Worm (Caenorhabditis elegans): Measurements from ENCODE around the gene ttr-43.

The ttr-43 gene

DNA sequence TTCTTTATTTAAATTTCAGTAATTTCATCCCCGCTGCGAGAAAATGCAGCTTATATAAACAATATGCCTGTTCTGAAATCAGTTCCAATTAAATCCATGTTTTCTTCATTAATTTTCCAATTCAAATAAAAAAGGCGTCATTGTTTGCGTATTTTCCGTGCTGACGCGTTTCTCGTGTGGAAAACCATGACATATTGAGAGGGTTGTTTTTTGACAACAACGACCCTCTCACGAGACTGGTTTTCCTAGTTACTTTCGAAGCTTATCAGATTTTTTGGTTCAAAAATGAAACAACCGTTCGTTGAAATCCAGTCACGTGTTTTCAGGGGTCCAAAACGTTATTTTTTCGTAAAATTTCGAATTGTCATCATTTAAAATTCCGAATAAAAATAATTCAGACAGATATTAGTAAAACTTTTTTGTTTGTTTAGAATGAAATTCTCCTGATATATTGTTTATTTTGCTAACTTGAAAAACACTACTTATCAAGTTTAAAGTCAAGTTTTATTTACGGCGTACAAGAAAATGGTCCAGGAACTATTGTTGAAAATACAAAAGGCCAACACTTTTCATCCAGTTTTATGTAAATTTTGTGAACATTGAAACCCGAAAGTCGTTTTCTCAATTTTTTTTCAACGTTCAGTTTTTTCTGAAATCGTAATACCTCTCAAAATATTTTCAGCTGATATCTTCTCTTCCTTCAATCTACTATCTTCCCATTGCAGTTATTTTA, 9.2 kb upstream of the ttr-43 start, which contains the start of gene C14C10.5:
TSS of gene C14C10.5 (plus strand) at position 683 of the 733 bp plus-strand sequence.
- TF ChIP-seq unc-62 (GFP tag; optimal IDR thresholded peaks at IDR 0.05) = no peak

DNA sequence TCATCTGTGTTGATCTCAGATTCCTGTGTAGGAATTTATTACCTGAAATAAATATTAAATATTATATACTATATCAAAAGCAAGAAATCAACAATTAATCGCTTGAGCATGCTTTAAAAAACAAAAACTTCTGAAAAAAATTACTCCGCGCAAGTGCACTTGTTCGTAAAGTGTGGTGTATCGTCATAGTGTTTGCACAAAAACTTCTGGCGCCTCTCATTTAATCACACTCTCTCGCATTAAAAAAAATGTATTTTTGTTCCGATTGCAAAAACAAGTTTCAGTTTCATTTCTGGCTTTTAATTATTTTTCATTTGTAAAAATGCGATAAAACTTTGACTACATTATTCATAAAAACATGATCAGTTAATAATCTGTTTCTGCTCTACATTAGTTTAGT, 8.6 kb upstream of the ttr-43 start, which contains the start of the genes C14C10.10 and ril-2:
TSS of gene C14C10.10 (minus strand) at position 19 of the 400 bp plus-strand sequence.
TSS of gene ril-2 (minus strand) at position 48 of the 400 bp plus-strand sequence.
- no peak for TF ChIP-seq unc-62 (GFP tag; optimal IDR thresholded peaks at IDR 0.05)

DNA sequence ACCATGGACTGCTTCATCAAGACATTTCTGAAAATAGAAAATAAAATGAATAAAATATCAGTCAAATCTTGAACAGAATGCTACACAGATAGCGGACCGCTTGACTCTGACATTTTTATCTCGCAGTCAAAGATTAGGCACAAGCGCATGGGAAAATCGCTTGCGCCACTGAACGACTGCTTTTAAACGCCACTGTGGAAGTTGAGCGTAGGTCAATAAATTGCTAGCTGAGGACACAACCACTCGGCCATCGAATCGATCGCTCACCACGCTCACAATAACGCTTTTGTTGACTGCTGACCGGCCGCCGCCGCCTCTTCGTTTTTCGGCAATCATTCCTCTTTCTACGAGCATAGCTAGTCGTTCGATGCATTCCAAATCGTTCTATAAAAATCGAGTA, 6.3 kb upstream of the ttr-43 start:
- TF ChIP-seq unc-62 (GFP tag; optimal IDR thresholded peaks at IDR 0.05) = no peak

DNA sequence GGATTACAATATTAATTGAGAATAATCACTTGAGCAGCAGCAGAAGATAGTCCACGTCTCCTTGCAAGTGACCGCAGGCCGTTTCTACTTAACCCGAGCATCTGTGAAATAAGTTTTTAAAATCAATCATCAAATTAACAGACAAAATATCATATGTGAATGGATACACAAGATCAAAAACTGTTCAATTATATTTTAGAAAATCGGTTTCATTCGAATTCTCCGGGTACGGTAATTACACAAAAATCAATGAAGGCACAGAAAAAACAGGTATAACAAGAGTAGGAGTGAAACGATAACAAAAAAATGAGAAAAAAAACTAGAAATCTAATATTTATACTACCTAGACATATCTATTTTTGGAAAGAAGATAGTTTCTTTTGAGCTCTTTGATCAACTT, 5.7 kb upstream of the ttr-43 start, which contains the start of gene mma-1:
TSS of gene mma-1 (minus strand) at position 101 of the 400 bp plus-strand sequence.
- no peak for TF ChIP-seq unc-62 (GFP tag; optimal IDR thresholded peaks at IDR 0.05)

DNA sequence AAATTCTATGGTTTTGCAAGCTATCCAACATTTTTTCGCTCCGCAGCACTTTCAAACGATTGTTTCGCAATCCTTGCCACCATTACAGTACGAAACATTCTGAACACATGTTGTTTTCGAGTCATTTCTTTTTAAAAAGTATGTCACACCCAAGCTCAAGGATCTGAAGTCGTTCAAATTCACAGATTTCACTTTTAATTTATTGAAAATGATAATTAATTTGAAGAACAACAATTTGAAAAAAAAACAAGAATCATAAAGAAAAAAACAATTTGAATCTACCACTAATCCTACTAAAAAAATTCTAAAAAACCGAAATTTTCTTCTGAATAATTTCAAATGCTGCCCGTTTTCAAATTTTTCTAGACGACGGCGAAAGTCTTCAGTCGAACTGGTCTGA, 1.9 kb upstream of the ttr-43 start, which contains the start of gene C14C10.2:
TSS of gene C14C10.2 (minus strand) at position 101 of the 400 bp plus-strand sequence.
- no peak for TF ChIP-seq unc-62 (GFP tag; optimal IDR thresholded peaks at IDR 0.05)

DNA sequence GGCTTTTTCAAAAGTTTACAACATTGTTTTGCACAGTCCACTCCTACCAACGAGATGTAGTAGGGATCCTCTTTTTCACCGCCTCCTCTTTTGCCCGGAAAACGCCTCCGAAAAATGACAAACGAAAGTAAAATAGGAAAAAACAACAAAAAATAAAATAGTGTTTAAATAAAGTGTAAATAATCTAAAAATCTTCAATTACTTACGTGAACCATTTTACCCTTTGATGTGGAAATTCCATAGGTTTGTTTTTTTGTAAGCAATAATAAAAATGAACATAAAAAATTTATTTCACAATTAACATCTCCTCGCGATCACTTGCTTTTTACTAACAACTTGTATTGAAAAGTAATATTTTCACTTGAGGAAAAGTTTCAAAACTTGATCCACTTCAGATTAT, 2.5 kb downstream of the ttr-43 start, which contains the start of gene C14C10.1:
TSS of gene C14C10.1 (plus strand) at position 301 of the 400 bp plus-strand sequence.
- no peak for TF ChIP-seq unc-62 (GFP tag; optimal IDR thresholded peaks at IDR 0.05)

DNA sequence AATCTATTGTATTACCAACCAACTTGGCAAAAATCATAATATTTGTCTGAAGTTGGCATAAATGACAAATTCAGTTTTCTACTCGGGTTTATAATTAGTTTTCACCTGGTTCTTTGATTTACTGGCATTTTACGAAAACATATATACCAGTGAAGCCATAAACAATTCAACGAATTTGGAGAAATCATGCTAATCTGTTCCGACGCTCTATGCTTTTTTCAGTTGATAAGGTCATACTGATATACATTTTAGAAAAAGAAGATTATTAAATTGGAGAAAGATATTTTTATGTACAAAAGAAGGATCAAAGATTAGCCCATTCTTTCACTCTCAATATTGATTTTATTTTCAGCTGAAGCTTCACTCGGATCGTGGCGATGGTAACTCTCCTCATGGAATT, 3.7 kb downstream of the ttr-43 start:
- no peak for TF ChIP-seq unc-62 (GFP tag; optimal IDR thresholded peaks at IDR 0.05)

DNA sequence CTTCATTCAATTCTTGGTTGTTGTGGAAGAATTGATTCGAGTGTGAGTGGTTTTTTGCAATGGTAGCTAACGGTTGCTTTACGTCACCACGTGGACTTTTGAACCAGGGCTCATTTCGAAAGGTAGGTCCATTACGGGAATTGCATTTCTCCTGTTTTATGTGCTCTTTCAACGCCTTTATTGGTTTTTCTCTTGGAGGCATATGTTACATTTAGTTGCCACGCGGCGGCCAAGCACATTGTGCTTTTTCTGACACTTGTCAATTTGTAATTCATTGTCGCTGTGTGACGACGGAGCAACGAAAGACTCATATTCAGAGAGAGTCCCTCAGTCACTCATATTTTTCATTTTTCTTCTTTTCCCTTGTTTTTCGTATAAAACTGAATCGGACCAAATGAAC, 5.7 kb downstream of the ttr-43 start:
- TF ChIP-seq unc-62 (GFP tag; optimal IDR thresholded peaks at IDR 0.05) = no peak

DNA sequence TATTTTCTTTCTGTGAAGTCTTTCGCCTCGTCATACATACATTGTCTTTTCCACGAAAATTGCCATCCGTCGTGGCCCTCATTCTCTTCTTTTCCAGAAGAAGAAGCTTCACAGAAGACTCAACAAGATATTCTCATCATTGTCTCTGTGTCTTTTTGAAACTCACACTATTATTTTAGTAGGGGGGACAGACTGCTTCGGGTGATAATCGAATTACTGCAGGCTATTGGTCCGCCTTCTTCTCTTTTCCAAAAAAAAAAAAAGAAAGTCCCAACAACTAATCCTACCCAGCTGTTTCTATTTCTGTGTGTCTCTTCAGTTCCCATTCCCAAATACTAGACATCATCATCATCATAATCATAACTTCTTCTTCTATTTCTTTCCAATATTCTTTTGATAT, 7.1 kb downstream of the ttr-43 start:
- TF ChIP-seq unc-62 (GFP tag; optimal IDR thresholded peaks at IDR 0.05) = no peak

DNA sequence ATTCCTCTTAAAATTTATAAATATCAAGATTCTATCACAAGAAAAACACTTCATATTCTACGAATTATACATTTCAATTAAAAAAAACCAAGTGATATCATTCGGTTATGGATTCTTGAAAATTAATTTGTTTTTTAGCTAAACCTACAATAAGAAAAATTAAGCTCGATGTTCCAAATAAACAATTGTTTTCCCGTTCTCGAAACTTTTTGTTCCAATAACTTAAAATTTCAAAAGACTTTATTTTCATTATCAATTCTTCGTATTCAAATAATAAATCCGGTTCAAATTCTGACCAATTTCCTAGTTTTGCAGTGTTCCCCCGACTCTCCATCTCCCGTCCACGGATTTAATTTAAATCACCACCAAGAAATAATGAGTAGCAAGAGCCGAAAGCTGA, 11.2 kb downstream of the ttr-43 start, which contains the start of gene E02A10.3:
TSS of gene E02A10.3 (plus strand) at position 301 of the 400 bp plus-strand sequence.
- TF ChIP-seq unc-62 (GFP tag; optimal IDR thresholded peaks at IDR 0.05) = no peak

DNA sequence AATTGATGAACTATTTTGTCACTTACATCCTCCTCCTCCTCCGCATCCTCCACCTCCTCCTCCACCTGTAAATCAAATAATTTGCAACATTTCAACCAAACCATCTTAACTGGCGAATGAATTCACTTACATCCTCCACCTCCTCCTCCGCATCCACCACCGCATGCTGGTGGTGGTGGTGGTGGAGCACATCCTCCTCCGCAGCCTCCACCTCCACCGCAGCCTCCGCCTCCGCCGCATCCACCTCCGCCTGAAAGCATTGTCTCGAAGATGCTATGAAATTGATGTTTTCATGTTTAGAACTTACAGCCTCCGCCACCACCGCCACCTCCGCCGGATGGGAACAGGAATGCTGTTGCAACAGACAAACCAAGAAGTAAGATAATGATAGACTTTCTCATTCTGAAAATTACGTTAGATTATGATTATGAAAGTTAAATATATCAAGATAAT, 14.0 kb downstream of the ttr-43 start, which contains the start of gene grl-23:
TSS of gene grl-23 (minus strand) at position 403 of the 453 bp plus-strand sequence.
- TF ChIP-seq unc-62 (GFP tag; optimal IDR thresholded peaks at IDR 0.05) = no peak

DNA sequence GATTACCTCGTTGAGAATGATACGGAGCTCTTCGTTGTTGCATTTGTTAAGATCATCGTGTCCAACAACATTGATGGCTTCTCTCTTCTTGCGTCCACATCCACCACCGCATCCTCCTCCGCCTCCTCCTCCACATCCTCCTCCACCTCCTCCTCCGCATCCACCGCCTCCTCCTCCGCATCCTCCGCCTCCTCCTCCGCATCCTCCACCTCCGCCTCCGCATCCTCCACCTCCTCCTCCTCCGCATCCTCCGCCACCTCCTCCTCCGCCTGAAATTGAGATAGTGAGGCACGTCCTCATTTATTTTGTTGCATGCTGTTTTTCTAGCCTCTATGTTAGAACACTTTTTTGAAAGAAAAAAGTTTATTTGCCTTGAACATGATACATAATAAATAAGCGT, 14.7 kb downstream of the ttr-43 start:
- no peak for TF ChIP-seq unc-62 (GFP tag; optimal IDR thresholded peaks at IDR 0.05)

DNA sequence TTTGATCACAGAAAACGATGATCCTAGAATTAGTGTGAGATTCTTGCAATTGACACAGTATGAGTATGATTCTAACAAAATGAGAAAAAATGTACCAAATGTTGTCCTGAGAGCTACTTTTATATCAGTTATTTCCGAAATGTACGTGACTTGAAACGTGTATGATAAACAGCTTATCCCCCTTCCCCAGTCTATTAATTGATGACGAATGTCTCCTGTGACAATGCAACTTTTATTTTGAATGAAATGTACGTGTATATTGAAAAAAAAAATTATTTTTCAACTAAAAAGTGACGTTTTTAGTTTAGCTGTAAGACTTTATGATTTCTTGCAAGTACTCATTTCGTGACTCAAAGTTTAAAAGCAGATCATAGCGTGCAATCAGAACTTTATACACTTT, 20.2 kb downstream of the ttr-43 start:
- TF ChIP-seq unc-62 (GFP tag; optimal IDR thresholded peaks at IDR 0.05) = no peak

DNA sequence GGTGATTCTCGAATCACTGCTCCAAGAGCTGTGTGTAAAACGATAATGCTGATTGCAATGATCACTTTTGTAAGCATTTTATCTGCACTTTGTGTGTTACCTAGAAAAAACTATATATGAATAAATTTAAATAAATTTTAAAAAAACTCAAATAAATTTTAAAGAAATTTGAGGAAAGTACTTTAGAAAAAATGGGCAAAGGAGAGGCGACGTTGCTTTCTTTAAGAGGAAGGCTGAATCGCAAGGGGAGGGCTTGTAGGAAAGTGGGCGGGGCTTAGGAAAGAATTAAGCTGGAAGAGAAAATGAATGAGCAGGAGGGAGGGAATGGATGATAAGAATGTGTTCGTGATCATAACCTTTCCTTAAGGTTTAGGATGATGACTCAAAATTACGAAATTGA, 22.7 kb downstream of the ttr-43 start, which contains the start of gene E02A10.4:
TSS of gene E02A10.4 (minus strand) at position 101 of the 400 bp plus-strand sequence.
- no peak for TF ChIP-seq unc-62 (GFP tag; optimal IDR thresholded peaks at IDR 0.05)

DNA sequence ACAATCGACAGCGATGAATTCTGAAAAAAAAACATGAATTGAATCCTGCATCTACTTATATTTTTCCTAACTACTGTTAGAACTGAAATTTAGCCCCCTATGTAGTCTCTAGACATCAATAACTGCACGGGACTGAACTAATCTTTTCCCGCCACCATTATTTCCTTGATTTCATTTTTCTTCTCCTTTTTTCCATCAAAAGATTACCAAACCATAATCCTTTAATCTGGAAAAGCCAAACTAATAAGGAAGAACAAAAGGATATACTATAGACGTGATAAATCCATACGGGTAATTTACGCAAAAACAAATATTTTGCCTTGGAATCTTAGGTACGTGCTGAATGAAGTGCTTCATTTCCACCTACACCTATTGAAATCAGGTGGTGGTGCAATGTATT, 23.2 kb downstream of the ttr-43 start:
- no peak for TF ChIP-seq unc-62 (GFP tag; optimal IDR thresholded peaks at IDR 0.05)

DNA sequence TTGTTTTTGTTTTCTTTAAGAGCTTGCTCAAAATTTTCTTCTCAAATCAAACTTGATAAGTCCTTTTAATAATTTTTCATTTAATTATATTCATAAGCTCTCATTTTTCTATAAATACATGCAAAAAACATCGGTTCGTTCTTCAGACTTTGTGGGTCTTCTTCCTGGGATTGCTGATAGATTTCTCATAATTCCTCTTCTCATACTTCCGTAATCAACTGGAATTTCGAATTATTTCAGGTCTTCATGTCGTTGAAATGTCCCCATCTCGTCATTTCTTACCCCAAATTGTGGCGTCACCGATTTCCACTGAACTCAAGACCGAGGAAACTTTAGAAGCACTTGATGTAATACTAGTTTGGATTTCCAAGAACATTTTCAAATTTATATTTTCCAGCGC, 25.6 kb downstream of the ttr-43 start:
- TF ChIP-seq unc-62 (GFP tag; optimal IDR thresholded peaks at IDR 0.05) = no peak

DNA sequence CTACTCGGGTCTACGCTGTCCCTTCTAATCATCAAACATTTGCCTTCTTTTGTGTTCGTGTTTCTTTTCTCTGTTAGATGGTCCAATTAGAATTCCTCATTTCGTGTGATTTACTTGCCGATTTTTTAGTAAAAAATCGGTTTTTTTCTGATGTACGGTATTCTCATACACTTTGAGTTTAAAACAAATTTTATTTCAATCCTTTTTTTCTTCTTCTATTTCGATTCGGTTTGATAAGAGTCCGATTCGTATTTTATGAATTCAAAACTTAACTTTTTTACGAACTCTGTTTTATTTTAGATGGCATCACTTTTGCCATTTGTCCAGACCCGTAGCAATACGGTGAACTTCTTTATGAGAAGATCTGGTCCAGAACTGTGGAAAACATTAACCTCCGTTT, 27.3 kb downstream of the ttr-43 start, which contains the start of gene mrps-5:
TSS of gene mrps-5 (plus strand) at position 301 of the 400 bp plus-strand sequence.
- TF ChIP-seq unc-62 (GFP tag; optimal IDR thresholded peaks at IDR 0.05) = no peak
